Fruit fly (Drosophila melanogaster) ovary, adult (tissue): Measurements from ENCODE around the gene CG16812.
"Not testable (repeated sequence)": the region's sequence is repeated elsewhere in the genome, so short reads cannot be mapped to it uniquely, and the experiment has no call there.

ENCODE experiments used
- CG17801 ChIP-seq: fragments of 200-800 bp; optimal IDR thresholded peaks from 2 replicates; lab custom pipeline; 2019; ENCODE audit warnings: missing biosample characterization, mild to moderate bottlenecking, missing genetic modification characterization, moderate library complexity; ENCODE audit not compliant: partially characterized antibody

Gene CG16812

dm6 chr2L:13206077-13206668, 16.2 kb upstream of the CG16812 start:
- TF ChIP-seq CG17801 (GFP tag; lab: Kevin White, UChicago), result peak; percentile 26

- TF ChIP-seq CG17801 (GFP tag; lab: Kevin White, UChicago), result peak; percentile 41
Observed at dm6 chr2L:13206857-13207463, 15.4 kb upstream of the CG16812 start.

dm6 chr2L:13211764-13212265, 10.6 kb upstream of the CG16812 start, which contains the start of gene CG15482:
Gene CG15482, minus strand, starts transcription at chr2L:13211814.
- TF ChIP-seq CG17801 (GFP tag; lab: Kevin White, UChicago), result not testable (repeated sequence)

dm6 chr2L:13215010-13215409, 7.4 kb upstream of the CG16812 start, which contains the start of gene kek4:
Gene kek4, minus strand, starts transcription at chr2L:13215350.
- no peak for TF ChIP-seq CG17801 (GFP tag; lab: Kevin White, UChicago)

- peak; percentile 25 for TF ChIP-seq CG17801 (GFP tag; lab: Kevin White, UChicago)
Observed at dm6 chr2L:13215640-13216129, 6.7 kb upstream of the CG16812 start.

dm6 chr2L:13219281-13220092, 2.9 kb upstream of the CG16812 start, which contains the start of the genes CG9426 and mRF1:
Gene CG9426, minus strand, starts transcription at chr2L:13219923.
Gene mRF1, plus strand, starts transcription at chr2L:13219979.
- peak; percentile 29 for TF ChIP-seq CG17801 (GFP tag; lab: Kevin White, UChicago)

dm6 chr2L:13225225-13225840, 2.9 kb downstream of the CG16812 start, which contains the start of gene CG15480:
Gene CG15480, minus strand, starts transcription at chr2L:13225275.
- no peak for TF ChIP-seq CG17801 (GFP tag; lab: Kevin White, UChicago)

dm6 chr2L:13227242-13227641, 4.9 kb downstream of the CG16812 start, which contains the start of gene CG16813:
Gene CG16813, plus strand, starts transcription at chr2L:13227529.
- TF ChIP-seq CG17801 (GFP tag; lab: Kevin White, UChicago), result no peak

dm6 chr2L:13229388-13229882, 7.0 kb downstream of the CG16812 start, which contains the start of gene CG16815:
Gene CG16815, plus strand, starts transcription at chr2L:13229832.
- no peak for TF ChIP-seq CG17801 (GFP tag; lab: Kevin White, UChicago)

dm6 chr2L:13231739-13232138, 9.4 kb downstream of the CG16812 start, which contains the start of gene Prosalpha6T:
Gene Prosalpha6T, plus strand, starts transcription at chr2L:13232039.
- no peak for TF ChIP-seq CG17801 (GFP tag; lab: Kevin White, UChicago)

- no peak for TF ChIP-seq CG17801 (GFP tag; lab: Kevin White, UChicago)
Observed at dm6 chr2L:13234610-13235489, 12.5 kb downstream of the CG16812 start, which contains the start of gene Mabi. Gene Mabi, minus strand, starts transcription at chr2L:13234660.

dm6 chr2L:13236194-13236593, 13.8 kb downstream of the CG16812 start, which contains the start of gene Jhbp14:
Gene Jhbp14, plus strand, starts transcription at chr2L:13236494.
- no peak for TF ChIP-seq CG17801 (GFP tag; lab: Kevin White, UChicago)

dm6 chr2L:13239689-13240088, 17.3 kb downstream of the CG16812 start, which contains the start of gene Jhbp13:
Gene Jhbp13, plus strand, starts transcription at chr2L:13239989.
- no peak for TF ChIP-seq CG17801 (GFP tag; lab: Kevin White, UChicago)
